Worm (Caenorhabditis elegans): ENCODE measurements around the gene samp-1.

The samp-1 gene

DNA sequence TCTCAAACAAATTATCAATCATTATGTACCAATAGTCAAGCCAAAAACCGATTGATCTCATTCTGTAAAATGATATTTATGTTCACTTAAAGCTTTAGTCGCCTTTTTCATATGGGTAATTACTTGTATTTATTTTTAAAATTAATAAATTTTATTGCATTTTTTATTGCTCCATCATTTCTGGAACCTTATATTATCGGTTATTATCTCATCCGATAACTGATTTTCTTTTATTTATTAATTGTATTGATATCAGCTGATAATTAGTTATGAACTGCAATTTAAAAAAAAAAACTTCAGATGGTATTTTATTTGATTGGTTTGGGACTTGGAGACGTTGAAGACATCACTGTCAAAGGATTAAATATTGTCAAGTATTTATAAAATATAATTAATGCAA lies 47.2 kb downstream of the samp-1 start, which contains the start of gene dph-5:
TSS of gene dph-5 (plus strand) at position 301 of the 400 bp plus-strand sequence.
- TF ChIP-seq tbp1 (GFP tag; optimal IDR thresholded peaks at IDR 0.05) = no peak
- TF ChIP-seq F55B11.4 (tag; optimal IDR thresholded peaks at IDR 0.05; ENCODE audit: borderline replicate concordance, insufficient read depth) = no peak
- TF ChIP-seq F22D6.2 (tag; optimal IDR thresholded peaks at IDR 0.05) = no peak
- TF ChIP-seq mcd-1 (GFP tag; IDR thresholded peaks at IDR 0.05) = no peak
- no peak for TF ChIP-seq Y79H2A.3 (GFP tag; conservative IDR thresholded peaks at IDR 0.05)
- no peak for TF ChIP-seq cebp-2 (GFP tag; IDR thresholded peaks at IDR 0.05)
- no peak for TF ChIP-seq ceh-40 (GFP tag; IDR thresholded peaks at IDR 0.05)
- no peak for TF ChIP-seq pha-4 (tag; optimal IDR thresholded peaks at IDR 0.05)
- TF ChIP-seq F49E8.2 (tag; optimal IDR thresholded peaks at IDR 0.05; ENCODE audit: insufficient read depth) = no peak
- TF ChIP-seq fkh-3 (tag; optimal IDR thresholded peaks at IDR 0.05) = no peak
- TF ChIP-seq bed-2 (GFP tag; IDR thresholded peaks at IDR 0.05) = no peak
- no peak for TF ChIP-seq T26A5.8 (tag; optimal IDR thresholded peaks at IDR 0.05)
- no peak for TF ChIP-seq efl-1 (GFP tag; optimal IDR thresholded peaks at IDR 0.05)

DNA sequence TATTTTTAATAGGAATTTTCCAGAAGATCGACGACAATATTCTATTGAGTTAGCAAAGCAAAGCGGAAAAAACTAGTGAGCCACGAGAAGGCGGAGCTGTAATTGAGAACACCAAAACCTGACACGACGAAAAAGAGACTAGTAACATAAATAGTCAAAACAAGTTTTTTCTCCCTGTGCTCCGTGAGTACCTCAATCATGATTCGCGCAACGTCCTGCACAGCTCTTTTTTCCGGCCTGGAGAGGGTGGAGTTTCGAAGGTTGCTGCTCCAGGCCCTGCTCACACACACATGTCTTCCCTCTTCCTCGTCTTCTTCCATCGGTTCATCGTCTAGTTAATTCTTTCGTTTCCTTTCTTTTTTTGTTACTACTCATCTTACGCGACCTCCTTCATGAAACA lies 48.9 kb downstream of the samp-1 start, which contains the start of gene clh-2:
TSS of gene clh-2 (plus strand) at position 301 of the 400 bp plus-strand sequence.
- no peak for TF ChIP-seq pbrm-1 (GFP tag; IDR thresholded peaks at IDR 0.05)
- no peak for TF ChIP-seq ztf-18 (tag; optimal IDR thresholded peaks at IDR 0.05)
- TF ChIP-seq Y53G8AR.9 (GFP tag; conservative IDR thresholded peaks at IDR 0.05) = 0 out of 2 replicates have a peak, but pooled peaks have one; percentile 40
- TF ChIP-seq snpc-1.3 (tag; optimal IDR thresholded peaks at IDR 0.05; ENCODE audit: insufficient read depth) = no peak

DNA sequence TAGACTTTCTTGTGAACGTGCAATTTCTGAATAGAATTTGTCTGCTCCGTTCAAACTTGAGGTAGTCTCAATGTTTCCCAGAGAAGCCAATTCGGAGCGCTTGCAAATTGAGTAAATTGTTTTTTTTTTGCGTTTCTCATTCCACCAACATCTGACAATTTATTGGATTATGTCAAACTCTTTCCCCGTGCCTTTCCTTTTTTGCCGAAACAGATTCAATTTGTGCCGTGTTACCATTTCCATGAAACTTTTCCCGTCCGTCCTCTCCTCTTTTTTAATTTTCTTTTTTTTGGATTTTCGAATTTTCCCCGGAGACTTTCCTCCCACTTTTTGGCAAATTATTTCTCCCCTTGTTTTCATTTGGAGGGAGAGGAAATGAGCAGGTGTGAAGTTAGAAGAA lies 50.8 kb downstream of the samp-1 start:
- no peak for TF ChIP-seq lsl-1 (GFP tag; optimal IDR thresholded peaks at IDR 0.05)

All from whole organism, young adult.